Worm (Caenorhabditis elegans) whole organism, L4 larva: ENCODE data around the gene mlt-10.

Experiments used
- D1046.2 ChIP-seq: fragments of 200-800 bp; sonication (Bioruptor generic); IDR thresholded peaks from 2 replicates; pipeline ENCODE4 v1.3.6; 2022; ENCODE audit warnings: missing genetic modification characterization, missing compliant biosample characterization
- ceh-20 ChIP-seq: fragments of 200-800 bp; sonication (Bioruptor generic); IDR thresholded peaks from 2 replicates; pipeline ENCODE4 v1.3.6; 2022; ENCODE audit warnings: missing genetic modification reagents, missing genetic modification characterization, missing compliant biosample characterization
- dpl-1 ChIP-seq: fragments of 150-350 bp; optimal IDR thresholded peaks from 2 replicates; lab custom pipeline; 2014; ENCODE audit warnings: missing biosample characterization, missing genetic modification reagents, missing genetic modification characterization
- egl-27 ChIP-seq: sonication (generic microtip); optimal IDR thresholded peaks from 3 replicates; lab custom pipeline; 2017; ENCODE audit warnings: missing biosample characterization, missing genetic modification reagents, missing genetic modification characterization
- lin-39 ChIP-seq: fragments of 150-350 bp; optimal IDR thresholded peaks from 2 replicates; lab custom pipeline; 2014; ENCODE audit warnings: missing biosample characterization, missing genetic modification reagents, missing genetic modification characterization
- snpc-1.2 ChIP-seq: fragments of 200-800 bp; sonication (Bioruptor generic); IDR thresholded peaks from 2 replicates; pipeline ENCODE4 v1.3.6; 2022; ENCODE audit warnings: missing genetic modification reagents, missing genetic modification characterization, missing compliant biosample characterization
- unc-130 ChIP-seq: sonication (generic microtip); optimal IDR thresholded peaks from 2 replicates; lab custom pipeline; 2016; ENCODE audit warnings: missing genetic modification reagents, missing genetic modification characterization, missing compliant biosample characterization
- unc-62 ChIP-seq, 3 experiments: fragments of 150-350 bp in 1 of 3; sonication (generic microtip); optimal IDR thresholded peaks in 2 of 3; peaks in 1 of 3; 1 replicate in 1 of 3; 2 replicates in 2 of 3; lab custom pipeline; 2014 to 2017; ENCODE audit warnings: missing biosample characterization in 3 of 3, missing genetic modification characterization in 3 of 3, missing genetic modification reagents in 3 of 3, missing genotype in 1 of 3
- zip-2 ChIP-seq: fragments of 150-350 bp; optimal IDR thresholded peaks from 2 replicates; lab custom pipeline; 2014; ENCODE audit warnings: missing biosample characterization, missing genetic modification characterization

DNA sequence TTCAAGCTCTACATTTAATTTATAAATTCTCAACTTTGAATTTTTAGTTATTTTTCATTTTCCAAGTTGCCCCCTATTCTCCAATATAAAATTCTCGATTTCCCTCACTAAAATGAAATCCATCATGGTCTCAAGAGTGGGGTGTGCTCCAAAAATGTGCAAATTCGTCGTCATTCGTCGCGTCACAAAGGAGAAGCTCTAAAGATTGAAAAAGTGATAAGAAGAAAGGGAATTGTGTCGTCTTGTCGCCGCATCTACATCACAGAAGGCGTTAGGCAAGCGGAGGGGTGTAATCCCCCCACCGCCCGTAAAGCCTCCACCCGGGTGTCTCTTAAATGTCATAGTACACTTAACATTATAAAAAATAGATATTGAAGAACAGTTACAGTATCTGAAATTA is 34.5 kb upstream of the mlt-10 start:
- TF ChIP-seq zip-2 (tag; lab: Kevin White, UChicago) (no peak), ceh-20 (GFP tag; lab: Robert Waterston, UW) (no peak), unc-130 (GFP tag; lab: Kevin White, UChicago) (no peak), lin-39 (tag; lab: Kevin White, UChicago) (no peak), unc-62 (GFP tag; optimal IDR thresholded peaks at IDR 0.05 in 1 of 2; lab: Kevin White, UChicago) (no peak), unc-62 (tag; optimal IDR thresholded peaks at IDR 0.05; lab: Kevin White, UChicago) (no peak), snpc-1.2 (GFP tag; lab: Robert Waterston, UW) (no peak), D1046.2 (GFP tag; lab: Robert Waterston, UW) (no peak), egl-27 (no peak), dpl-1 (GFP tag; lab: Kevin White, UChicago) (no peak)
